Fruit fly (Drosophila melanogaster): Measurements from ENCODE around the gene CG14866.

The CG14866 gene

dm6 chr3R:15293878-15294350 is 22.4 kb upstream of the CG14866 start:
- TF ChIP-seq CG7101 (tag; optimal IDR thresholded peaks at IDR 0.05) (no peak), Hr96 (GFP tag; optimal IDR thresholded peaks at IDR 0.05) (no peak), ovo (GFP tag; optimal IDR thresholded peaks at IDR 0.05) (no peak), kay (GFP tag; ENCODE audit: borderline replicate concordance) (no peak), Mnt (GFP tag; optimal IDR thresholded peaks at IDR 0.05) (no peak), CG11617 (GFP tag; optimal IDR thresholded peaks at IDR 0.05) (no peak), CG12768 (GFP tag; optimal IDR thresholded peaks at IDR 0.05) (no peak), CG33017 (tag; optimal IDR thresholded peaks at IDR 0.05) (no peak), cic (GFP tag; optimal IDR thresholded peaks at IDR 0.05) (no peak), toe (GFP tag; optimal IDR thresholded peaks at IDR 0.05) (no peak), CG5204 (GFP tag; optimal IDR thresholded peaks at IDR 0.05) (no peak), CG1620 (GFP tag; optimal IDR thresholded peaks at IDR 0.05) (no peak), Clk (GFP tag; optimal IDR thresholded peaks at IDR 0.05) (no peak), CG7045 (GFP tag; optimal IDR thresholded peaks at IDR 0.05) (no peak), Crg-1 (GFP tag; optimal IDR thresholded peaks at IDR 0.05) (no peak), tj (GFP tag; optimal IDR thresholded peaks at IDR 0.05) (no peak)

- TF ChIP-seq CG12768 (GFP tag; optimal IDR thresholded peaks at IDR 0.05): peak; percentile 36
- TF ChIP-seq Mnt (GFP tag; optimal IDR thresholded peaks at IDR 0.05): peak; percentile 45
- TF ChIP-seq Crg-1 (GFP tag; optimal IDR thresholded peaks at IDR 0.05): no peak
- peak; percentile 26 for TF ChIP-seq pad (GFP tag; optimal IDR thresholded peaks at IDR 0.05)
- no peak for TF ChIP-seq Clk (GFP tag; optimal IDR thresholded peaks at IDR 0.05)
- peak; percentile 95 for TF ChIP-seq kay (GFP tag; ENCODE audit: borderline replicate concordance)
- peak; percentile 50 for TF ChIP-seq cic (GFP tag; optimal IDR thresholded peaks at IDR 0.05)
- no peak for TF ChIP-seq CG14711 (tag; optimal IDR thresholded peaks at IDR 0.05)
Observed at dm6 chr3R:15297904-15298303, 18.4 kb upstream of the CG14866 start.

- TF ChIP-seq ovo (GFP tag; optimal IDR thresholded peaks at IDR 0.05): no peak
- no peak for TF ChIP-seq toe (GFP tag; optimal IDR thresholded peaks at IDR 0.05)
- no peak for TF ChIP-seq kay (GFP tag; ENCODE audit: borderline replicate concordance)
- no peak for TF ChIP-seq bab1 (GFP tag; optimal IDR thresholded peaks at IDR 0.05)
- TF ChIP-seq tj (GFP tag; optimal IDR thresholded peaks at IDR 0.05): no peak
- TF ChIP-seq CG7045 (GFP tag; optimal IDR thresholded peaks at IDR 0.05): no peak
- TF ChIP-seq CG14711 (tag; optimal IDR thresholded peaks at IDR 0.05): no peak
- TF ChIP-seq Hr96 (GFP tag; optimal IDR thresholded peaks at IDR 0.05): no peak
- TF ChIP-seq cnc (optimal IDR thresholded peaks at IDR 0.05): no peak
- TF ChIP-seq CG5204 (GFP tag; optimal IDR thresholded peaks at IDR 0.05): no peak
- no peak for TF ChIP-seq CG33017 (tag; optimal IDR thresholded peaks at IDR 0.05)
- no peak for TF ChIP-seq Mnt (GFP tag; optimal IDR thresholded peaks at IDR 0.05)
- TF ChIP-seq CG7101 (tag; optimal IDR thresholded peaks at IDR 0.05): no peak
- TF ChIP-seq cic (GFP tag; optimal IDR thresholded peaks at IDR 0.05): no peak
- TF ChIP-seq pad (GFP tag; optimal IDR thresholded peaks at IDR 0.05): no peak
- TF ChIP-seq CG12768 (GFP tag; optimal IDR thresholded peaks at IDR 0.05): no peak
Observed at dm6 chr3R:15305246-15305645, 11.0 kb upstream of the CG14866 start.

DNA sequence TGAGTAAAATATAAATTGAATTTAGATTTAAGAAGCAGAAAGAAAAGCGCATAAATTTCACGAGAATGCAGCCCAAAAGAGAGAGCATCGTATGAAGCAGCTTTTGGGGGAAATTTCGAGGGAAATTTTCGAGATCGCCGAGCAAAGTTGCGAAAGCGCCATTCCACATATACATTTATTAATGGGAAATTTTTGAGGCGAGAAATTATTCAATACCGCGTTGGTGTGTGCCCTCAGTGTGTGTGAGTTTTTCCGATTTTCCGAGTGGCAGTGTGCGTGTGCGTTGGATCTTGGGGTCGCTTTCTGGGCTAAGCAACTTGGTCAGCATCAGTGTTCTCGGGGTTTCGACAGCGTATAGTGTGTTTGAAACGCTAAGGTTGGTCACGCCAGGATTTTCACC is 6.3 kb upstream of the CG14866 start, which contains the start of gene Tm2:
TSS of gene Tm2 (plus strand) at position 270 of the 400 bp plus-strand sequence.
- TF ChIP-seq toe (GFP tag; optimal IDR thresholded peaks at IDR 0.05): no peak
- no peak for TF ChIP-seq CG1620 (GFP tag; optimal IDR thresholded peaks at IDR 0.05)
- TF ChIP-seq ovo (GFP tag; optimal IDR thresholded peaks at IDR 0.05): no peak
- no peak for TF ChIP-seq CG5204 (GFP tag; optimal IDR thresholded peaks at IDR 0.05)
- TF ChIP-seq kay (GFP tag; ENCODE audit: borderline replicate concordance): no peak
- no peak for TF ChIP-seq CG7101 (tag; optimal IDR thresholded peaks at IDR 0.05)
- no peak for TF ChIP-seq CG33017 (tag; optimal IDR thresholded peaks at IDR 0.05)
- no peak for TF ChIP-seq CG14711 (tag; optimal IDR thresholded peaks at IDR 0.05)
- no peak for TF ChIP-seq tj (GFP tag; optimal IDR thresholded peaks at IDR 0.05)

dm6 chr3R:15310695-15311094 is 5.6 kb upstream of the CG14866 start:
- TF ChIP-seq Clk (GFP tag; optimal IDR thresholded peaks at IDR 0.05) (no peak), CG12768 (GFP tag; optimal IDR thresholded peaks at IDR 0.05) (no peak), CG5204 (GFP tag; optimal IDR thresholded peaks at IDR 0.05) (no peak), CG11617 (GFP tag; optimal IDR thresholded peaks at IDR 0.05) (no peak), toe (GFP tag; optimal IDR thresholded peaks at IDR 0.05) (no peak), Hr96 (GFP tag; optimal IDR thresholded peaks at IDR 0.05) (no peak)

DNA sequence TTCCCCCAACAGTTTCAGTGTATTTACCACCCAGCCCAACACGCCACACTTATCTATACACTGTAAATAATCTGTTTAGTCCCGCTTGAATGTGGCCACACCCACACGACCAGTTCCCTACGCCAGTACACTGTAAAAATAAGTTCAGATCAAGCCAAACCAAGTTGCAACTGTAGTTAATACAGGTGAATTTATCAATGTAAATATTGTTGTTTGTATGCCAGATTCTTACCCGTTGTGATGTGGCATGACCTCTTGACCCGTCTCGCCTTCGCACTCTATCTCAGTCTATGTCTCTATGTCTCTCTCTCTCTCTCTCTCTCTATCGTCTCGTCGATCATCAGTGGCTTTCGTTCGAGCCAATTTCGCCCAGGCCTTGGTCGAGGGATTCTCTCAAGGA is 2.4 kb upstream of the CG14866 start:
- no peak for TF ChIP-seq CG1620 (GFP tag; optimal IDR thresholded peaks at IDR 0.05)
- no peak for TF ChIP-seq kay (GFP tag; ENCODE audit: borderline replicate concordance)
- TF ChIP-seq CG11617 (GFP tag; optimal IDR thresholded peaks at IDR 0.05): no peak
- no peak for TF ChIP-seq CG12768 (GFP tag; optimal IDR thresholded peaks at IDR 0.05)
- TF ChIP-seq CG14711 (tag; optimal IDR thresholded peaks at IDR 0.05): no peak
- no peak for TF ChIP-seq CG5204 (GFP tag; optimal IDR thresholded peaks at IDR 0.05)
- no peak for TF ChIP-seq CG7045 (GFP tag; optimal IDR thresholded peaks at IDR 0.05)
- TF ChIP-seq Crg-1 (GFP tag; optimal IDR thresholded peaks at IDR 0.05): no peak
- no peak for TF ChIP-seq cic (GFP tag; optimal IDR thresholded peaks at IDR 0.05)

Measured in whole organism, adult.